Fruit fly (Drosophila melanogaster) whole organism, embryonic: ENCODE measurements around the gene Ms.

Experiments
- Awh ChIP-seq: fragments of 200-800 bp; sonication (Bioruptor generic); IDR thresholded peaks from 2 replicates; pipeline ENCODE4, ENCODE4 v1.3.6; 2022; ENCODE audit warnings: missing biosample characterization, missing genetic modification characterization
- Blimp-1 ChIP-seq: fragments of 200-800 bp; sonication (Bioruptor generic); optimal IDR thresholded peaks from 3 replicates; lab custom pipeline; 2018; ENCODE audit warnings: missing biosample characterization, missing genetic modification characterization, mild to moderate bottlenecking, moderate library complexity, missing genetic modification reagents
- CG10267 ChIP-seq: fragments of 200-800 bp; sonication (Bioruptor generic); optimal IDR thresholded peaks from 2 replicates; lab custom pipeline; 2018; ENCODE audit warnings: missing biosample characterization, mild to moderate bottlenecking, missing genetic modification characterization, moderate library complexity
- CG11695 ChIP-seq: fragments of 200-800 bp; sonication (Bioruptor generic); IDR thresholded peaks from 3 replicates; pipeline ENCODE4 v1.3.6; 2022; ENCODE audit warnings: missing biosample characterization, missing genetic modification characterization
- CG12299 ChIP-seq: fragments of 200-800 bp; sonication (Bioruptor generic); optimal IDR thresholded peaks from 2 replicates; lab custom pipeline; 2018; ENCODE audit warnings: missing biosample characterization, mild to moderate bottlenecking, missing genetic modification characterization
- CG14014 ChIP-seq: fragments of 200-800 bp; sonication (Bioruptor generic); IDR thresholded peaks from 2 replicates; pipeline ENCODE4 v1.3.6; 2022; ENCODE audit warnings: missing biosample characterization, missing genetic modification characterization
- CG1529 ChIP-seq: fragments of 200-800 bp; sonication (Bioruptor generic); optimal IDR thresholded peaks from 3 replicates; lab custom pipeline; 2018; ENCODE audit warnings: missing biosample characterization, missing genetic modification characterization
- CG15479 ChIP-seq: fragments of 200-800 bp; sonication (Bioruptor generic); optimal IDR thresholded peaks from 3 replicates; lab custom pipeline; 2019; ENCODE audit warnings: missing biosample characterization, mild to moderate bottlenecking, missing genetic modification characterization, moderate library complexity
- CG1603 ChIP-seq: fragments of 200-800 bp; sonication (Bioruptor generic); optimal IDR thresholded peaks from 2 replicates; lab custom pipeline; 2019; ENCODE audit warnings: missing biosample characterization, mild to moderate bottlenecking, missing genetic modification characterization, moderate library complexity
- CG16779 ChIP-seq: fragments of 200-800 bp; sonication (Bioruptor generic); IDR thresholded peaks from 2 replicates; pipeline ENCODE4 v1.3.6; 2022; ENCODE audit warnings: missing biosample characterization, missing genetic modification characterization
- CG16863 ChIP-seq: fragments of 200-800 bp; sonication (Bioruptor generic); optimal IDR thresholded peaks from 3 replicates; lab custom pipeline; 2016; ENCODE audit warnings: missing biosample characterization, missing genetic modification characterization
- CG18262 ChIP-seq: fragments of 200-800 bp; optimal IDR thresholded peaks from 3 replicates; lab custom pipeline; 2019; ENCODE audit warnings: missing biosample characterization, mild to moderate bottlenecking, missing genetic modification characterization, moderate library complexity
- CG18764 ChIP-seq: fragments of 200-800 bp; sonication (Bioruptor generic); optimal IDR thresholded peaks from 3 replicates; lab custom pipeline; 2016; ENCODE audit warnings: missing biosample characterization, missing genetic modification characterization
- CG32767 ChIP-seq: fragments of 200-800 bp; sonication (Bioruptor generic); IDR thresholded peaks from 2 replicates; pipeline ENCODE4 v1.3.6; 2022; ENCODE audit warnings: missing biosample characterization, missing genetic modification characterization
- CG42726 ChIP-seq: fragments of 200-800 bp; sonication (Bioruptor generic); IDR thresholded peaks from 2 replicates; pipeline ENCODE4 v1.3.6; 2022; ENCODE audit warnings: missing biosample characterization, missing genetic modification characterization; ENCODE audit not compliant: partially characterized antibody
- CG43689 ChIP-seq: fragments of 200-800 bp; sonication (Bioruptor generic); IDR thresholded peaks from 2 replicates; pipeline ENCODE4 v1.3.6; 2022; ENCODE audit warnings: missing biosample characterization, missing genetic modification characterization
- CG4820 ChIP-seq: fragments of 200-800 bp; sonication (Bioruptor generic); optimal IDR thresholded peaks from 3 replicates; lab custom pipeline; 2016; ENCODE audit warnings: missing biosample characterization, missing genetic modification characterization
- CG7928 ChIP-seq: fragments of 200-800 bp; sonication (Bioruptor generic); optimal IDR thresholded peaks from 2 replicates; lab custom pipeline; 2017; ENCODE audit warnings: missing biosample characterization, mild to moderate bottlenecking, missing genetic modification characterization
- CG8089 ChIP-seq: fragments of 200-800 bp; sonication (Bioruptor generic); optimal IDR thresholded peaks from 3 replicates; lab custom pipeline; 2016; ENCODE audit warnings: missing biosample characterization, missing genetic modification characterization
- CoRest ChIP-seq: fragments of 200-800 bp; sonication (Bioruptor generic); optimal IDR thresholded peaks from 3 replicates; lab custom pipeline; 2018; ENCODE audit warnings: missing biosample characterization, mild to moderate bottlenecking, missing genetic modification characterization, moderate library complexity
- Dad ChIP-seq: fragments of 200-800 bp; sonication (Bioruptor generic); optimal IDR thresholded peaks from 3 replicates; lab custom pipeline; 2016; ENCODE audit warnings: missing biosample characterization, missing genetic modification characterization
- Dll ChIP-seq: fragments of 200-800 bp; sonication (Bioruptor generic); IDR thresholded peaks from 4 replicates; pipeline ENCODE4 v1.3.6; 2022; ENCODE audit warnings: missing biosample characterization, missing genetic modification characterization; ENCODE audit not compliant: partially characterized antibody
- Drgx ChIP-seq: fragments of 200-800 bp; sonication (Bioruptor generic); IDR thresholded peaks from 2 replicates; pipeline ENCODE4 v1.3.6; 2022; ENCODE audit warnings: missing biosample characterization, missing genetic modification characterization
- H2.0 ChIP-seq: fragments of 200-800 bp; sonication (Bioruptor generic); IDR thresholded peaks from 2 replicates; pipeline ENCODE4 v1.3.6; 2022; ENCODE audit warnings: missing biosample characterization, missing genetic modification characterization
- HLH3B ChIP-seq: fragments of 200-800 bp; sonication (Bioruptor generic); IDR thresholded peaks from 2 replicates; pipeline ENCODE4 v1.3.6; 2022; ENCODE audit warnings: missing biosample characterization, missing genetic modification characterization
- HLH54F ChIP-seq: fragments of 200-800 bp; sonication (Bioruptor generic); optimal IDR thresholded peaks from 3 replicates; lab custom pipeline; 2016; ENCODE audit warnings: missing biosample characterization, missing genetic modification characterization
- Hey ChIP-seq: fragments of 200-800 bp; sonication (Bioruptor generic); optimal IDR thresholded peaks from 3 replicates; lab custom pipeline; 2018; ENCODE audit warnings: missing biosample characterization, mild to moderate bottlenecking, missing genetic modification characterization
- Hmx ChIP-seq: fragments of 200-800 bp; sonication (Bioruptor generic); optimal IDR thresholded peaks from 2 replicates; lab custom pipeline; 2016; ENCODE audit warnings: missing biosample characterization, missing genetic modification characterization
- MESR4 ChIP-seq: fragments of 200-800 bp; sonication (Bioruptor generic); optimal IDR thresholded peaks from 2 replicates; lab custom pipeline; 2018; ENCODE audit warnings: missing biosample characterization, mild to moderate bottlenecking, missing genetic modification characterization, moderate library complexity
- Oli ChIP-seq: fragments of 200-800 bp; sonication (Bioruptor generic); optimal IDR thresholded peaks from 2 replicates; lab custom pipeline; 2018; ENCODE audit warnings: missing biosample characterization, mild to moderate bottlenecking, missing genetic modification characterization, moderate library complexity
- Ptx1 ChIP-seq: fragments of 200-800 bp; sonication (Bioruptor generic); IDR thresholded peaks from 2 replicates; pipeline ENCODE4 v1.3.6; 2022; ENCODE audit warnings: missing biosample characterization, missing genetic modification characterization
- Scr ChIP-seq: fragments of 200-800 bp; sonication (Bioruptor generic); IDR thresholded peaks from 2 replicates; pipeline ENCODE4 v1.3.6; 2022; ENCODE audit warnings: missing biosample characterization, missing genetic modification characterization; ENCODE audit not compliant: partially characterized antibody
- Sry-β ChIP-seq: fragments of 200-800 bp; sonication (Bioruptor generic); optimal IDR thresholded peaks from 2 replicates; lab custom pipeline; 2018; ENCODE audit warnings: missing biosample characterization, mild to moderate bottlenecking, missing genetic modification characterization, moderate library complexity
- Trl ChIP-seq, 3 experiments: fragments of >200 bp in 2 of 3; fragments of 200-800 bp in 1 of 3; sonication (Bioruptor generic) in 1 of 3; optimal IDR thresholded peaks; 2 replicates in 1 of 3; 3 replicates in 2 of 3; lab custom pipeline; 2016 to 2017; ENCODE audit warnings: missing biosample characterization in 1 of 3, missing genetic modification characterization in 1 of 3
- Xrp1 ChIP-seq: fragments of 200-800 bp; sonication (Bioruptor generic); IDR thresholded peaks from 2 replicates; pipeline ENCODE4 v1.3.6; 2022; ENCODE audit warnings: missing biosample characterization, missing genetic modification characterization
- br ChIP-seq: fragments of >200 bp; optimal IDR thresholded peaks from 2 replicates; lab custom pipeline; 2017
- da ChIP-seq: fragments of 200-800 bp; sonication (Bioruptor generic); optimal IDR thresholded peaks from 2 replicates; lab custom pipeline; 2016; ENCODE audit warnings: missing biosample characterization, missing genetic modification characterization
- fd3F ChIP-seq: fragments of 200-800 bp; sonication (Bioruptor generic); optimal IDR thresholded peaks from 2 replicates; lab custom pipeline; 2018; ENCODE audit warnings: missing biosample characterization, mild to moderate bottlenecking, missing genetic modification characterization, moderate library complexity
- fd64A ChIP-seq: fragments of 200-800 bp; sonication (Bioruptor generic); optimal IDR thresholded peaks from 3 replicates; lab custom pipeline; 2018; ENCODE audit warnings: missing biosample characterization, mild to moderate bottlenecking, missing genetic modification characterization
- her ChIP-seq: fragments of 200-800 bp; sonication (Bioruptor generic); optimal IDR thresholded peaks from 2 replicates; lab custom pipeline; 2016; ENCODE audit warnings: missing biosample characterization, missing genetic modification characterization
- hth ChIP-seq: fragments of >200 bp; optimal IDR thresholded peaks from 2 replicates; lab custom pipeline; 2017; ENCODE audit warnings: inconsistent platforms
- jing ChIP-seq: fragments of 200-800 bp; sonication (Bioruptor generic); optimal IDR thresholded peaks from 2 replicates; lab custom pipeline; 2018; ENCODE audit warnings: missing biosample characterization, mild to moderate bottlenecking, missing genetic modification characterization
- pan ChIP-seq, 4 experiments: fragments of >200 bp in 3 of 4; fragments of 200-800 bp in 1 of 4; sonication (Bioruptor generic) in 1 of 4; optimal IDR thresholded peaks in 3 of 4; IDR thresholded peaks in 1 of 4; 2 replicates each; pipeline versions ENCODE4 v1.3.6 to Lab custom; 2017 to 2022; ENCODE audit warnings: missing biosample characterization in 2 of 4, missing genetic modification characterization in 2 of 4, mixed read lengths in 1 of 4
- pita ChIP-seq: fragments of 200-800 bp; sonication (Bioruptor generic); optimal IDR thresholded peaks from 2 replicates; lab custom pipeline; 2017; ENCODE audit warnings: missing biosample characterization, mild to moderate bottlenecking, missing genetic modification characterization
- sima ChIP-seq: fragments of 200-800 bp; sonication (Bioruptor generic); optimal IDR thresholded peaks from 2 replicates; lab custom pipeline; 2016; ENCODE audit warnings: missing biosample characterization, missing genetic modification characterization
- sug ChIP-seq: fragments of 200-800 bp; optimal IDR thresholded peaks from 2 replicates; lab custom pipeline; 2019; ENCODE audit warnings: missing biosample characterization, mild to moderate bottlenecking, missing genetic modification characterization, moderate library complexity
- twi ChIP-seq: fragments of 200-800 bp; optimal IDR thresholded peaks from 2 replicates; lab custom pipeline; 2019; ENCODE audit warnings: missing biosample characterization, mild to moderate bottlenecking, missing genetic modification characterization, moderate library complexity
- tx ChIP-seq: fragments of 200-800 bp; sonication (Bioruptor generic); optimal IDR thresholded peaks from 2 replicates; lab custom pipeline; 2016; ENCODE audit warnings: missing biosample characterization, missing genetic modification characterization
- wdn ChIP-seq: fragments of 200-800 bp; sonication (Bioruptor generic); IDR thresholded peaks from 2 replicates; pipeline ENCODE4 v1.3.6; 2022; ENCODE audit warnings: missing biosample characterization, missing genetic modification characterization

The Ms gene

dm6 chr3R:24318217-24319082, 22.9 kb upstream of the Ms start, which contains the start of the genes Nab2 and BRWD3 (continued):
- TF ChIP-seq Ptx1 (GFP tag; lab: Robert Waterston, UW) (peak; percentile 35; the same call in 1 of the 2 replicates), Hey (tag; lab: Kevin White, UChicago) (no peak), fd64A (GFP tag; lab: Kevin White, UChicago) (no peak), CG11695 (GFP tag; lab: Robert Waterston, UW) (no peak), CG18262 (tag; lab: Kevin White, UChicago) (peak; percentile 7), HLH3B (GFP tag; lab: Robert Waterston, UW) (peak; percentile 29; the same call in 1 of the 2 replicates), Trl (optimal IDR thresholded peaks at IDR 0.05; lab: Kevin White, UChicago) (no peak), Trl (GFP tag; optimal IDR thresholded peaks at IDR 0.05; lab: Kevin White, UChicago) (peak; percentile 27), CG12299 (no peak), CG42726 (GFP tag; lab: Robert Waterston, UW) (peak; percentile 81), Xrp1 (GFP tag; lab: Robert Waterston, UW) (peak; percentile 47; the same call in 1 of the 2 replicates), CG32767 (0 out of 2 replicates have a peak, but pooled peaks have one; percentile 25), fd3F (GFP tag; lab: Kevin White, UChicago) (peak; percentile 22), Scr (GFP tag; lab: Robert Waterston, UW) (peak; percentile 64), Dad (GFP tag; lab: Kevin White, UChicago) (no peak), CG10267 (tag; lab: Kevin White, UChicago) (no peak), hth (lab: Kevin White, UChicago) (no peak), pan (optimal IDR thresholded peaks at IDR 0.05; lab: Kevin White, UChicago) (no peak), pan (GFP tag; optimal IDR thresholded peaks at IDR 0.05 in 1 of 2, IDR thresholded peaks at IDR 0.05 in 1 of 2) (peak in 1 of 2 experiments; percentile 31), Sry-β (peak; percentile 56), CG1603 (tag; lab: Kevin White, UChicago) (no peak), Blimp-1 (GFP tag; lab: Kevin White, UChicago) (no peak), sug (tag; lab: Kevin White, UChicago) (no peak), CG1529 (GFP tag; lab: Kevin White, UChicago) (no peak), wdn (GFP tag; lab: Robert Waterston, UW) (no peak), Drgx (no peak), CG18764 (GFP tag; lab: Kevin White, UChicago) (no peak), CG16863 (no peak), CG14014 (GFP tag; lab: Robert Waterston, UW) (peak; percentile 51; the same call in 1 of the 2 replicates), tx (GFP tag; lab: Kevin White, UChicago) (no peak), HLH54F (GFP tag; lab: Kevin White, UChicago) (no peak), her (GFP tag; lab: Kevin White, UChicago) (no peak), Dll (GFP tag; lab: Robert Waterston, UW) (peak; percentile 67; the same call in 3 of the 4 replicates), CG15479 (no peak), CG8089 (GFP tag; lab: Kevin White, UChicago) (no peak), Awh (no peak), CG16779 (GFP tag; lab: Robert Waterston, UW) (no peak), CG7928 (no peak), Hmx (GFP tag; lab: Kevin White, UChicago) (no peak), pita (GFP tag; lab: Kevin White, UChicago) (no peak), jing (GFP tag; lab: Kevin White, UChicago) (no peak), CG4820 (GFP tag; lab: Kevin White, UChicago) (peak; percentile 5), CoRest (tag; lab: Kevin White, UChicago) (peak; percentile 47), MESR4 (peak; percentile 79), br (lab: Kevin White, UChicago) (no peak), da (GFP tag; lab: Kevin White, UChicago) (no peak), H2.0 (GFP tag; lab: Robert Waterston, UW) (0 out of 2 replicates have a peak, but pooled peaks have one; percentile 10), CG43689 (GFP tag; lab: Robert Waterston, UW) (no peak), sima (GFP tag; lab: Kevin White, UChicago) (no peak), twi (tag; lab: Kevin White, UChicago) (no peak), Oli (tag; lab: Kevin White, UChicago) (no peak)
